Worm (Caenorhabditis elegans) whole organism, young adult: ENCODE measurements around the gene gtl-2.

Experiments
- B0019.2 ChIP-seq: fragments of 200-800 bp; sonication (Bioruptor generic); conservative IDR thresholded peaks from 2 replicates; pipeline ENCODE4 v1.3.6; 2022; ENCODE audit warnings: missing genetic modification reagents, missing genetic modification characterization, missing compliant biosample characterization
- K12H6.12 ChIP-seq: fragments of 200-800 bp; sonication (Bioruptor generic); optimal IDR thresholded peaks from 2 replicates; lab custom pipeline; 2018; ENCODE audit warnings: mild to moderate bottlenecking, missing genetic modification characterization, missing compliant biosample characterization
- Y53F4B.3 ChIP-seq: fragments of 200-800 bp; sonication (Bioruptor generic); IDR thresholded peaks from 2 replicates; pipeline ENCODE4 v1.3.6; 2022; ENCODE audit warnings: missing genetic modification reagents, missing genetic modification characterization, missing compliant biosample characterization
- ama-1 ChIP-seq, 3 experiments: fragments of 150-350 bp in 1 of 3; sonication (generic microtip) in 2 of 3; optimal IDR thresholded peaks; 2 replicates each; lab custom pipeline; 2014 to 2018; ENCODE audit warnings: missing biosample characterization in 2 of 3, missing genetic modification characterization in 2 of 3, missing genetic modification reagents in 2 of 3
- chd-7 ChIP-seq: sonication (generic microtip); optimal IDR thresholded peaks from 2 replicates; lab custom pipeline; 2016; ENCODE audit warnings: mild to moderate bottlenecking, missing genetic modification characterization, moderate library complexity, missing compliant biosample characterization
- ekl-4 ChIP-seq: fragments of 200-800 bp; sonication (Bioruptor generic); IDR thresholded peaks from 2 replicates; pipeline ENCODE4 v1.3.6; 2022; ENCODE audit warnings: missing genetic modification reagents, missing genetic modification characterization, missing compliant biosample characterization
- him-1 ChIP-seq: sonication (generic microtip); optimal IDR thresholded peaks from 2 replicates; lab custom pipeline; 2016; ENCODE audit warnings: missing genotype, missing genetic modification reagents, missing genetic modification characterization, missing compliant biosample characterization
- lin-35 ChIP-seq, 3 experiments: fragments of 150-350 bp in 2 of 3; sonication (generic microtip) in 1 of 3; optimal IDR thresholded peaks; 2 replicates each; lab custom pipeline; 2014 to 2018; ENCODE audit warnings: missing biosample characterization in 3 of 3, missing genetic modification characterization in 3 of 3, missing genetic modification reagents in 3 of 3
- madf-8 ChIP-seq: fragments of 200-800 bp; sonication (Bioruptor generic); conservative IDR thresholded peaks from 2 replicates; pipeline ENCODE4 v1.3.6; 2022; ENCODE audit warnings: missing genetic modification reagents, missing genetic modification characterization, missing compliant biosample characterization
- snpc-4 ChIP-seq, 5 experiments: fragments of 150-350 bp in 1 of 5; sonication (generic microtip) in 4 of 5; optimal IDR thresholded peaks; 2 replicates each; lab custom pipeline; 2014 to 2018; ENCODE audit warnings: missing genetic modification characterization in 5 of 5, missing biosample characterization in 3 of 5, antibody characterized with exemption in 2 of 5, mild to moderate bottlenecking in 2 of 5, missing compliant biosample characterization in 2 of 5, missing genotype in 2 of 5, moderate library complexity in 2 of 5, missing genetic modification reagents in 1 of 5
- tlf-1 ChIP-seq: fragments of 200-800 bp; sonication (Bioruptor generic); optimal IDR thresholded peaks from 2 replicates; lab custom pipeline; 2018; ENCODE audit warnings: mild to moderate bottlenecking, missing genetic modification characterization, missing compliant biosample characterization
- unc-130 ChIP-seq: sonication (generic microtip); optimal IDR thresholded peaks from 2 replicates; lab custom pipeline; 2016; ENCODE audit warnings: missing genetic modification reagents, missing genetic modification characterization, missing compliant biosample characterization
- unc-62 ChIP-seq: fragments of 150-350 bp; optimal IDR thresholded peaks from 2 replicates; lab custom pipeline; 2014; ENCODE audit warnings: missing biosample characterization, missing genetic modification reagents, missing genetic modification characterization
- ztf-28 ChIP-seq: fragments of 200-800 bp; sonication (Bioruptor generic); IDR thresholded peaks from 2 replicates; pipeline ENCODE4 v1.3.6; 2022; ENCODE audit warnings: missing genetic modification reagents, missing genetic modification characterization, missing compliant biosample characterization

- TF ChIP-seq ztf-28 (no peak), tlf-1 (no peak), him-1 (no peak), Y53F4B.3 (no peak), B0019.2 (GFP tag; lab: Robert Waterston, UW) (no peak), lin-35 (GFP tag; optimal IDR thresholded peaks at IDR 0.05; lab: Kevin White, UChicago) (no peak), unc-130 (GFP tag; lab: Kevin White, UChicago) (no peak), unc-62 (GFP tag; lab: Kevin White, UChicago) (no peak), snpc-4 (GFP tag; optimal IDR thresholded peaks at IDR 0.05; lab: Kevin White, UChicago) (no peak), snpc-4 (tag; optimal IDR thresholded peaks at IDR 0.05; lab: Kevin White, UChicago) (no peak), ama-1 (optimal IDR thresholded peaks at IDR 0.05; lab: Kevin White, UChicago) (no peak), ama-1 (GFP tag; optimal IDR thresholded peaks at IDR 0.05; lab: Kevin White, UChicago) (no peak), madf-8 (GFP tag; lab: Robert Waterston, UW) (no peak), K12H6.12 (tag; lab: Kevin White, UChicago) (no peak), ekl-4 (no peak), chd-7 (tag; lab: Kevin White, UChicago) (no peak)
Observed at ce11 chrIV:11266090-11266489, 7.2 kb upstream of the gtl-2 start, which contains the start of gene col-127.
